Fruit fly (Drosophila melanogaster) whole organism, prepupa: ENCODE data around the gene TwdlX.

ENCODE experiments used
- CG31627 ChIP-seq: fragments of 200-800 bp; sonication (Bioruptor generic); optimal IDR thresholded peaks from 3 replicates; lab custom pipeline; 2016; ENCODE audit warnings: missing biosample characterization, missing genetic modification characterization
- CG6854 ChIP-seq: fragments of 200-800 bp; sonication (Bioruptor generic); optimal IDR thresholded peaks from 2 replicates; lab custom pipeline; 2017; ENCODE audit warnings: missing biosample characterization, mild to moderate bottlenecking, missing genetic modification characterization
- achi ChIP-seq: fragments of 200-800 bp; sonication (Bioruptor generic); optimal IDR thresholded peaks from 3 replicates; lab custom pipeline; 2016; ENCODE audit warnings: missing biosample characterization, missing genetic modification characterization

dm6 chrX:16716649-16717048 is 14.2 kb upstream of the TwdlX start:
- TF ChIP-seq CG6854 (GFP tag; lab: Kevin White, UChicago) = no peak
- no peak for TF ChIP-seq CG31627
- no peak for TF ChIP-seq achi (GFP tag; lab: Kevin White, UChicago)
